Worm (Caenorhabditis elegans) whole organism, young adult: Measurements from ENCODE around the gene fbxa-60.

ENCODE experiments used
- D2030.7 ChIP-seq: fragments of 200-800 bp; sonication (Bioruptor generic); IDR thresholded peaks from 2 replicates; pipeline ENCODE4 v1.3.6; 2022; ENCODE audit warnings: missing genetic modification reagents, missing genetic modification characterization, missing compliant biosample characterization
- F10E7.11 ChIP-seq: sonication (generic microtip); optimal IDR thresholded peaks from 2 replicates; lab custom pipeline; 2017; ENCODE audit warnings: mild to moderate bottlenecking, missing genetic modification characterization, moderate library complexity, missing compliant biosample characterization
- F23B12.7 ChIP-seq: sonication (generic microtip); optimal IDR thresholded peaks from 2 replicates; lab custom pipeline; 2017; ENCODE audit warnings: missing genetic modification characterization, mild to moderate bottlenecking, missing compliant biosample characterization, antibody characterized with exemption, moderate library complexity; ENCODE audit not compliant: insufficient read depth
- F49E8.2 ChIP-seq: sonication (generic microtip); optimal IDR thresholded peaks from 3 replicates; lab custom pipeline; 2017; ENCODE audit warnings: missing genetic modification characterization, mild to moderate bottlenecking, missing compliant biosample characterization, antibody characterized with exemption, moderate library complexity; ENCODE audit not compliant: insufficient read depth
- Y53F4B.3 ChIP-seq: fragments of 200-800 bp; sonication (Bioruptor generic); IDR thresholded peaks from 2 replicates; pipeline ENCODE4 v1.3.6; 2022; ENCODE audit warnings: missing genetic modification reagents, missing genetic modification characterization, missing compliant biosample characterization
- Y53G8AR.9 ChIP-seq: fragments of 200-800 bp; sonication (Bioruptor generic); conservative IDR thresholded peaks from 2 replicates; pipeline ENCODE4 v1.3.6; 2022; ENCODE audit warnings: missing genetic modification reagents, missing genetic modification characterization, missing compliant biosample characterization
- Y79H2A.3 ChIP-seq: fragments of 200-800 bp; sonication (Bioruptor generic); conservative IDR thresholded peaks from 2 replicates; pipeline ENCODE4 v1.3.6; 2022; ENCODE audit warnings: missing genetic modification reagents, missing genetic modification characterization, missing compliant biosample characterization
- aptf-3 ChIP-seq: fragments of 200-800 bp; sonication (Bioruptor generic); IDR thresholded peaks from 2 replicates; pipeline ENCODE4 v1.3.6; 2022; ENCODE audit warnings: missing genetic modification characterization, missing compliant biosample characterization
- attf-3 ChIP-seq: fragments of 200-800 bp; sonication (Bioruptor generic); conservative IDR thresholded peaks from 2 replicates; pipeline ENCODE4 v1.3.6; 2022; ENCODE audit warnings: missing genetic modification reagents, missing genetic modification characterization, missing compliant biosample characterization
- bed-1 ChIP-seq: fragments of 200-800 bp; sonication (Bioruptor generic); IDR thresholded peaks from 2 replicates; pipeline ENCODE4 v1.3.6; 2022; ENCODE audit warnings: missing genetic modification reagents, missing genetic modification characterization, missing compliant biosample characterization
- cebp-1 ChIP-seq, 2 experiments: fragments of 200-800 bp in 1 of 2; sonication (Bioruptor generic) in 1 of 2; sonication (generic microtip) in 1 of 2; IDR thresholded peaks in 1 of 2; optimal IDR thresholded peaks in 1 of 2; 2 replicates each; pipeline versions ENCODE4 v1.3.6 to Lab custom; 2017 to 2022; ENCODE audit warnings: missing compliant biosample characterization in 2 of 2, missing genetic modification characterization in 2 of 2, mild to moderate bottlenecking in 1 of 2, missing genetic modification reagents in 1 of 2, moderate library complexity in 1 of 2
- chd-7 ChIP-seq: sonication (generic microtip); optimal IDR thresholded peaks from 2 replicates; lab custom pipeline; 2016; ENCODE audit warnings: mild to moderate bottlenecking, missing genetic modification characterization, moderate library complexity, missing compliant biosample characterization
- dpff-1 ChIP-seq: sonication (generic microtip); optimal IDR thresholded peaks from 2 replicates; lab custom pipeline; 2017; ENCODE audit warnings: mild to moderate bottlenecking, missing genetic modification characterization, missing compliant biosample characterization
- egl-18 ChIP-seq: fragments of 200-800 bp; sonication (Bioruptor generic); IDR thresholded peaks from 2 replicates; pipeline ENCODE4 v1.3.6; 2022; ENCODE audit warnings: missing genetic modification reagents, missing genetic modification characterization, missing compliant biosample characterization
- hmg-1.2 ChIP-seq: fragments of 200-800 bp; sonication (Bioruptor generic); IDR thresholded peaks from 2 replicates; pipeline ENCODE4 v1.3.6; 2022; ENCODE audit warnings: missing genetic modification reagents, missing genetic modification characterization, missing compliant biosample characterization
- let-607 ChIP-seq, 2 experiments: fragments of 200-800 bp in 1 of 2; sonication (Bioruptor generic) in 1 of 2; sonication (generic microtip) in 1 of 2; optimal IDR thresholded peaks; 2 replicates each; lab custom pipeline; 2016 to 2018; ENCODE audit warnings: mild to moderate bottlenecking in 2 of 2, missing compliant biosample characterization in 2 of 2, missing genetic modification characterization in 2 of 2, moderate library complexity in 2 of 2, missing genotype in 1 of 2
- lsy-27 ChIP-seq: sonication (generic microtip); optimal IDR thresholded peaks from 2 replicates; lab custom pipeline; 2017; ENCODE audit warnings: missing genetic modification characterization, mild to moderate bottlenecking, missing compliant biosample characterization, antibody characterized with exemption, missing genotype, borderline replicate concordance; ENCODE audit not compliant: insufficient read depth
- madf-10 ChIP-seq: sonication (generic microtip); optimal IDR thresholded peaks from 2 replicates; lab custom pipeline; 2016; ENCODE audit warnings: mild to moderate bottlenecking, missing genetic modification characterization, missing compliant biosample characterization
- madf-6 ChIP-seq: fragments of 200-800 bp; sonication (Bioruptor generic); IDR thresholded peaks from 2 replicates; pipeline ENCODE4 v1.3.6; 2022; ENCODE audit warnings: missing genetic modification reagents, missing genetic modification characterization, missing compliant biosample characterization
- mel-28 ChIP-seq: sonication (generic microtip); optimal IDR thresholded peaks from 2 replicates; lab custom pipeline; 2016; ENCODE audit warnings: borderline replicate concordance, mild to moderate bottlenecking, missing genetic modification characterization, missing compliant biosample characterization
- nfyb-1 ChIP-seq: fragments of 200-800 bp; sonication (Bioruptor generic); IDR thresholded peaks from 2 replicates; pipeline ENCODE4 v1.3.6; 2022; ENCODE audit warnings: missing genetic modification reagents, missing genetic modification characterization, missing compliant biosample characterization
- nhr-120 ChIP-seq: fragments of 200-800 bp; sonication (Bioruptor generic); IDR thresholded peaks from 2 replicates; pipeline ENCODE4 v1.3.6; 2022; ENCODE audit warnings: missing genetic modification characterization, missing compliant biosample characterization
- nhr-80 ChIP-seq: sonication (generic microtip); optimal IDR thresholded peaks from 2 replicates; lab custom pipeline; 2016; ENCODE audit warnings: missing genetic modification characterization, missing compliant biosample characterization
- pha-4 ChIP-seq: fragments of 150-350 bp; sonication (generic microtip); optimal IDR thresholded peaks from 2 replicates; lab custom pipeline; 2014; ENCODE audit warnings: missing biosample characterization, missing genetic modification reagents, missing genetic modification characterization
- rec-8 ChIP-seq, 2 experiments: sonication (generic microtip); optimal IDR thresholded peaks; 2 replicates each; lab custom pipeline; 2016; ENCODE audit warnings: mild to moderate bottlenecking in 2 of 2, missing genetic modification characterization in 2 of 2, missing genetic modification reagents in 2 of 2, missing genotype in 2 of 2, missing biosample characterization in 1 of 2, missing compliant biosample characterization in 1 of 2, moderate library complexity in 1 of 2
- somi-1 ChIP-seq: fragments of 200-800 bp; sonication (Bioruptor generic); optimal IDR thresholded peaks from 2 replicates; lab custom pipeline; 2018; ENCODE audit warnings: mild to moderate bottlenecking, missing genetic modification characterization, missing compliant biosample characterization
- tbp1 ChIP-seq: fragments of 200-800 bp; sonication (Bioruptor generic); optimal IDR thresholded peaks from 2 replicates; lab custom pipeline; 2018; ENCODE audit warnings: mild to moderate bottlenecking, missing genetic modification characterization, missing compliant biosample characterization
- unc-62 ChIP-seq: fragments of 150-350 bp; optimal IDR thresholded peaks from 2 replicates; lab custom pipeline; 2014; ENCODE audit warnings: missing biosample characterization, missing genetic modification reagents, missing genetic modification characterization
- zfh-2 ChIP-seq: fragments of 200-800 bp; sonication (Bioruptor generic); conservative IDR thresholded peaks from 2 replicates; pipeline ENCODE4 v1.3.6; 2022; ENCODE audit warnings: missing genetic modification reagents, missing genetic modification characterization, missing compliant biosample characterization
- ztf-25 ChIP-seq: fragments of 200-800 bp; sonication (Bioruptor generic); IDR thresholded peaks from 2 replicates; pipeline ENCODE4 v1.3.6; 2022; ENCODE audit warnings: missing genetic modification reagents, missing genetic modification characterization, missing compliant biosample characterization

The fbxa-60 gene

DNA sequence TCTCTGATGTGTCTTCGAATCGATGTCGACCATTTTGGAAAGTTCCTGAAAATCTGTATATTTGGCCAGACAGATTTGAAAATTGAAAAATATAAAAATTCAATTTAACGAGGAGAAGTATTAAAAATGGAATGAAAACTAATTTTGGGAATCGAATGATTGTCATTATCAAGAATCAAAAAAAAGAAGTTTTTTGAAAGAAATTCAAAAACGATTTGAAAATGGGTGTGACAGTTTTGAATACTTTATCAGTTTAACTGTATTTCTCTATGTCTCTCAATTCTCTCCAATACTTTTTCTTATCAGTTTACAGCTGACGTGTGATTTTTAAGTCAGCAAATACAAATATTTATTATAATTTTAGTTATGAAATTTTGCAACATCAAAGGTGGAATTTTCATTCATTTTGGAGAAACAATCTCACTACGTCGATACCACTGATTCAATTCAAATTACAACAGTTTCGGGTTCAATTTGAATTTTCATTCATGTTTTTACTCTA is 2.6 kb downstream of the fbxa-60 start, which contains the start of gene fbxa-59:
TSS of gene fbxa-59 (minus strand) at position 51 of the 502 bp plus-strand sequence.
- no peak for TF ChIP-seq dpff-1 (tag; lab: Kevin White, UChicago)
- TF ChIP-seq cebp-1 (GFP tag; IDR thresholded peaks at IDR 0.05; lab: Robert Waterston, UW), result peak; percentile 65; the same call in 1 of the 2 replicates
- peak; percentile 56 for TF ChIP-seq cebp-1 (tag; optimal IDR thresholded peaks at IDR 0.05; lab: Kevin White, UChicago)
- no peak for TF ChIP-seq madf-6 (GFP tag; lab: Robert Waterston, UW)
- TF ChIP-seq F49E8.2 (tag; lab: Kevin White, UChicago), result no peak
- no peak for TF ChIP-seq nfyb-1 (GFP tag; lab: Robert Waterston, UW)
- TF ChIP-seq nhr-80, result peak; percentile 55
- no peak for TF ChIP-seq somi-1 (GFP tag; lab: Kevin White, UChicago)
- no peak for TF ChIP-seq Y53F4B.3 (GFP tag; lab: Robert Waterston, UW)
- TF ChIP-seq D2030.7 (GFP tag; lab: Robert Waterston, UW), result no peak
- TF ChIP-seq Y79H2A.3 (GFP tag; lab: Robert Waterston, UW), result no peak
- no peak for TF ChIP-seq bed-1 (GFP tag; lab: Robert Waterston, UW)
- peak; percentile 67 for TF ChIP-seq unc-62 (GFP tag; lab: Kevin White, UChicago)
- TF ChIP-seq F10E7.11, result no peak
- TF ChIP-seq ztf-25 (GFP tag; lab: Robert Waterston, UW), result no peak
- TF ChIP-seq nhr-120, result no peak
- TF ChIP-seq lsy-27, result no peak
- TF ChIP-seq tbp1 (GFP tag; lab: Kevin White, UChicago), result no peak
- TF ChIP-seq let-607 (tag; optimal IDR thresholded peaks at IDR 0.05; lab: Kevin White, UChicago), result peak in 1 of 2 experiments; percentile 2

DNA sequence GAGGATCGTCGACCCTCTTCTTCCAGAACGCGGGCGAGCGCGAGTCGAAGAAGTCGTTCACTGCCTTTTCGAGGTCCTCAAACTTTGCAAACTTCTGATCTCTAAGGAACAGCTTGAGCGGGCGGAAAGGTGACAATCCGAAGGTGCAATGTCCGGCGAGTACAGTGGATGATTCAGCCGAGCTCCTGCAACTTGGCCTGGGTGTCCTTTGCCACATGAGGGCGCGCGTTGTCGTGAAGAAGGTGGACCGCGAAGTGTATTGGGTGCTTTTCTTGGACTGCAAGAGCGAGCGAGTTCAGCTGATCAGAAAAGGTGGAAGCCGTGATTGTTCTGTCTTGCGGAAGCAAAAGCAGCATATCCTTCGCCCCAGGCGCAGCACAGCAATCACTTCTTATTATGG is 4.1 kb downstream of the fbxa-60 start:
- TF ChIP-seq zfh-2 (GFP tag; lab: Robert Waterston, UW), result peak; percentile 64
- no peak for TF ChIP-seq chd-7 (tag; lab: Kevin White, UChicago)
- no peak for TF ChIP-seq pha-4 (tag; lab: Kevin White, UChicago)
- TF ChIP-seq Y53G8AR.9 (GFP tag; lab: Robert Waterston, UW), result no peak
- no peak for TF ChIP-seq madf-10 (tag; lab: Kevin White, UChicago)

DNA sequence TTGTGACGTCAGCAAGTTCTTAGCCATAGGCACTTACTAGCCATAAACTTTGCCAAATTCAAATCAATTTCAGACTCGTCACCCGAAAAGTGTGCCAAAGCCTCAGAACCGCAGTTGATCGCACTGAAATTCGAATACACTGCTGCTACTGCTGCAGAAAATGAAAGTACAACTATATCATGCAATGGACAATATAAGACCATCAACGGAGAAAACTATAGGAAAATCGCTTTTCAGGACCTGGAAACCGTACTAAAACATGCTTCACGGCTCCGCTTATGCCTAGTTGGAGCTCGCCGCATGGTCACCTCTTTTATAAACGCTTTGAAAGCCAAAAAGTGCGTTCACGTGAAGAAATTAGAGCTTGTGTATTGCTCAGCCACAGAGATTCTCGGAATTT is 7.5 kb downstream of the fbxa-60 start, which contains the start of gene fbxa-22:
TSS of gene fbxa-22 (plus strand) at position 301 of the 400 bp plus-strand sequence.
- TF ChIP-seq hmg-1.2 (no peak), rec-8 (tag; optimal IDR thresholded peaks at IDR 0.05; lab: Kevin White, UChicago) (no peak), aptf-3 (GFP tag; lab: Robert Waterston, UW) (no peak)

DNA sequence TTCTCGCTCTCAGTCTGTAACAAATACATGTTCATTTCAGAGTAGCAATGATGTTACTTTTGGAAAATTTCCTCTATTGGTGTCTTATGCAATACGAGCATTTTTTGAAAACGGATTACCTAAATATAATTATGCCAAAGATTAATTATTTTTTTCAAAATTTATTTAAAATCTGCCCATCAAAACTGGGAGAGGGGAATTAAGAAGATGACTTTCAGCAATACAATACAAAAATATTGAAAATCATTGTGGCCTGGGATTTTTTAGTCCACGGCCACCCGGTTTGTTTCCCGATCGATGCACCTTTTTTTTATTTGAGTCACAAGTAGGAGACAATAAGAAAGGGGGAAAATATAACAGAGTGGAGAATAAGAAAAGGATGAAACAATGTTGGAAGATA is 8.1 kb downstream of the fbxa-60 start, which contains the start of gene fbxa-56:
TSS of gene fbxa-56 (minus strand) at position 101 of the 400 bp plus-strand sequence.
- no peak for TF ChIP-seq egl-18

- TF ChIP-seq nhr-80, result peak; percentile 71
- no peak for TF ChIP-seq mel-28
- peak; percentile 68 for TF ChIP-seq unc-62 (GFP tag; lab: Kevin White, UChicago)
- no peak for TF ChIP-seq attf-3 (GFP tag; lab: Robert Waterston, UW)
- TF ChIP-seq F23B12.7 (tag; lab: Kevin White, UChicago), result no peak
- peak; percentile 69; the same call in 1 of the 2 replicates for TF ChIP-seq cebp-1 (GFP tag; IDR thresholded peaks at IDR 0.05; lab: Robert Waterston, UW)
- TF ChIP-seq cebp-1 (tag; optimal IDR thresholded peaks at IDR 0.05; lab: Kevin White, UChicago), result peak; percentile 60
- peak in 1 of 2 experiments; percentile 2 for TF ChIP-seq let-607 (tag; optimal IDR thresholded peaks at IDR 0.05; lab: Kevin White, UChicago)
Measured at ce11 chrIII:936037-936507, 10.0 kb downstream of the fbxa-60 start, which contains the start of gene fbxa-55. Gene fbxa-55 (minus strand): TSS chrIII:936087.
